Worm (Caenorhabditis elegans) whole organism, early embryonic: ENCODE results near the gene C49H3.12.

Experiments
- B0310.2 ChIP-seq: sonication (generic microtip); optimal IDR thresholded peaks from 2 replicates; lab custom pipeline; 2016; ENCODE audit warnings: mild to moderate bottlenecking, missing genetic modification characterization, missing compliant biosample characterization
- F13C5.2 ChIP-seq: sonication (generic microtip); optimal IDR thresholded peaks from 2 replicates; lab custom pipeline; 2017; ENCODE audit warnings: mild to moderate bottlenecking, missing genetic modification characterization, inconsistent platforms, missing compliant biosample characterization
- aly-1 ChIP-seq: sonication (generic microtip); optimal IDR thresholded peaks from 2 replicates; lab custom pipeline; 2016; ENCODE audit warnings: missing genetic modification characterization, missing compliant biosample characterization
- ama-1 ChIP-seq: fragments of 150-350 bp; optimal IDR thresholded peaks from 2 replicates; lab custom pipeline; 2014
- ets-7 ChIP-seq: sonication (generic microtip); optimal IDR thresholded peaks from 2 replicates; lab custom pipeline; 2016; ENCODE audit warnings: missing genotype, missing genetic modification characterization, missing compliant biosample characterization
- flt-1 ChIP-seq: fragments of 200-800 bp; sonication (Bioruptor generic); IDR thresholded peaks from 2 replicates; pipeline ENCODE4 v1.3.6; 2022; ENCODE audit warnings: missing genetic modification characterization, missing compliant biosample characterization
- pes-1 ChIP-seq: fragments of 200-800 bp; sonication (Bioruptor generic); IDR thresholded peaks from 2 replicates; pipeline ENCODE4 v1.3.6; 2022; ENCODE audit warnings: missing genetic modification reagents, missing genetic modification characterization, missing compliant biosample characterization
- scrt-1 ChIP-seq: fragments of 200-800 bp; sonication (Bioruptor generic); IDR thresholded peaks from 2 replicates; pipeline ENCODE4 v1.3.6; 2022; ENCODE audit warnings: missing genetic modification characterization, missing compliant biosample characterization
- tra-4 ChIP-seq: sonication (generic microtip); optimal IDR thresholded peaks from 2 replicates; lab custom pipeline; 2017; ENCODE audit warnings: missing genetic modification characterization, missing compliant biosample characterization

DNA sequence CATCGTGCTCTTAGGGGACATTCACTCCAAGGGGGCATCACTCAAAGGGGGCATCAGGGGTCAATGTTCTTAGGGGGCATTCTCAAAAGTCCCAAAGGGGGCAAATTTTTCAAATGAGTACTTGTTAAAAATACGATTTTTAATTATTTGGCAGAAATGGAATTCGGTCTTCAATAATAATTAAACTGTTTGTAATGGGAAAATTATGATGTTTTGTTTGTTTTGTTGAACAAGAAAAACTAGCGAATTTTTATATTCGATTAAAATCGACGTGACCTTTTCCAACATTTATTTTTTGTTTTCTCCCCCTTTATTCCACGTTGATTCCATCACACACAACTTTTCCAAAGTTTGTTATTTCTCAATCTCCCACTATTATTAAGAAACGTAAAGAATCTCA lies 39.9 kb upstream of the C49H3.12 start, which contains the start of gene F57H12.5:
- TF ChIP-seq ama-1 (lab: Kevin White, UChicago): no peak
- TF ChIP-seq pes-1: no peak
- TF ChIP-seq B0310.2 (tag; lab: Kevin White, UChicago): no peak
- TF ChIP-seq scrt-1 (GFP tag; lab: Robert Waterston, UW): no peak
- no peak for TF ChIP-seq F13C5.2 (tag; lab: Kevin White, UChicago)
- no peak for TF ChIP-seq flt-1 (GFP tag; lab: Robert Waterston, UW)
- TF ChIP-seq ets-7 (tag; lab: Kevin White, UChicago): no peak
- no peak for TF ChIP-seq tra-4 (tag; lab: Kevin White, UChicago)
- no peak for TF ChIP-seq aly-1 (tag; lab: Kevin White, UChicago)
